Fruit fly (Drosophila melanogaster): ENCODE results near the gene GstT4.

DNA sequence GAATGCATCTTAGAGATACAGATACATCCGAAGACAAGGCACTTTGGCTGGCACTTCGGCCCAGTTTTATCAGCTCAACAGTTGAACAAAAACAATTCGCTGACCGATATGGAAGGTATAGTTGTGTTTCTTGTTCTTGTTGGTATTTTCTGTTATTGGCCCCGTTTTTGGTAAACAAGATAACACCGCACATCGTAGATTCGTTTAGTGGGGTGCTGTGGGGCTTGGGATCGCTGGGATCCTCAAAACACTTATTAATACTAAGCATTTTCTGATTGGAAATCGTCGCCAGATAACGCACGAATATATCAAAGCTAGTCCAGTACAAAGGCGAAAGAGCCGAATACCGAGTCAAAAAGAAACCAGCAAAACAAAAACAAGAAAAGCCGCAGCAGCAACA lies 996 bp upstream of the GstT4 start:
- TF ChIP-seq fd85E (GFP tag; optimal IDR thresholded peaks at IDR 0.05): no peak
- no peak for TF ChIP-seq acj6 (GFP tag; optimal IDR thresholded peaks at IDR 0.05)
- TF ChIP-seq achi (GFP tag; optimal IDR thresholded peaks at IDR 0.05): no peak
- no peak for TF ChIP-seq OdsH (GFP tag; optimal IDR thresholded peaks at IDR 0.05)
- TF ChIP-seq CG1621 (tag; optimal IDR thresholded peaks at IDR 0.05): no peak
